Fruit fly (Drosophila melanogaster) whole organism, pupa: Measurements from ENCODE around the gene CG11920.

Experiments used
- CG10348 ChIP-seq: fragments of 200-800 bp; sonication (Bioruptor generic); IDR thresholded peaks from 2 replicates; pipeline ENCODE4 v1.3.6; 2022; ENCODE audit warnings: missing biosample characterization, missing genetic modification characterization
- CG13204 ChIP-seq: fragments of 200-800 bp; sonication (Bioruptor generic); optimal IDR thresholded peaks from 2 replicates; lab custom pipeline; 2018; ENCODE audit warnings: missing biosample characterization, mild to moderate bottlenecking, missing genetic modification characterization, moderate library complexity
- CG17806 ChIP-seq: fragments of 200-800 bp; sonication (Bioruptor generic); optimal IDR thresholded peaks from 2 replicates; lab custom pipeline; 2018; ENCODE audit warnings: missing biosample characterization, mild to moderate bottlenecking, missing genetic modification characterization, moderate library complexity
- CG9948 ChIP-seq: fragments of 200-800 bp; sonication (Bioruptor generic); optimal IDR thresholded peaks from 2 replicates; lab custom pipeline; 2018; ENCODE audit warnings: missing biosample characterization, mild to moderate bottlenecking, missing genetic modification characterization, moderate library complexity
- D1 ChIP-seq: fragments of 200-800 bp; sonication (Bioruptor generic); optimal IDR thresholded peaks from 2 replicates; lab custom pipeline; 2018; ENCODE audit warnings: missing biosample characterization, mild to moderate bottlenecking, missing genetic modification characterization, moderate library complexity
- EcR ChIP-seq: fragments of 200-800 bp; sonication (Bioruptor generic); optimal IDR thresholded peaks from 3 replicates; lab custom pipeline; 2019; ENCODE audit warnings: missing biosample characterization, missing genetic modification characterization, mild to moderate bottlenecking, moderate library complexity, missing genetic modification reagents
- Ets98B ChIP-seq: fragments of 200-800 bp; sonication (Bioruptor generic); IDR thresholded peaks from 2 replicates; pipeline ENCODE4 v1.3.6; 2022; ENCODE audit warnings: missing biosample characterization, missing genetic modification characterization
- Pif1A ChIP-seq: fragments of 200-800 bp; sonication (Bioruptor generic); optimal IDR thresholded peaks from 3 replicates; lab custom pipeline; 2016; ENCODE audit warnings: missing biosample characterization, missing genetic modification characterization
- Snoo ChIP-seq: fragments of 200-800 bp; sonication (Bioruptor generic); optimal IDR thresholded peaks from 3 replicates; lab custom pipeline; 2017; ENCODE audit warnings: missing biosample characterization, mild to moderate bottlenecking, missing genetic modification characterization, inconsistent platforms

dm6 chr3R:25047504-25047903 lies 27.2 kb upstream of the CG11920 start, which contains the start of gene CG11790:
- TF ChIP-seq CG17806 (tag; lab: Kevin White, UChicago) (no peak), D1 (tag; lab: Kevin White, UChicago) (no peak), Pif1A (no peak), Ets98B (GFP tag; lab: Robert Waterston, UW) (no peak; the same call in 1 of the 2 replicates), EcR (no peak), CG10348 (no peak), Snoo (tag; lab: Kevin White, UChicago) (no peak), CG9948 (tag; lab: Kevin White, UChicago) (no peak), CG13204 (GFP tag; lab: Kevin White, UChicago) (no peak)
